Worm (Caenorhabditis elegans): ENCODE results near the gene fbxl-2.

- no peak for TF ChIP-seq sem-2 (GFP tag; optimal IDR thresholded peaks at IDR 0.05)
- no peak for TF ChIP-seq pha-4 (tag; optimal IDR thresholded peaks at IDR 0.05)
- TF ChIP-seq cnd-1 (tag; optimal IDR thresholded peaks at IDR 0.05) = no peak
- no peak for TF ChIP-seq nhr-76 (tag; optimal IDR thresholded peaks at IDR 0.05)
- no peak for TF ChIP-seq sptf-1 (tag; optimal IDR thresholded peaks at IDR 0.05)
- no peak for TF ChIP-seq unc-62 (GFP tag; optimal IDR thresholded peaks at IDR 0.05)
- TF ChIP-seq lin-13 (tag; optimal IDR thresholded peaks at IDR 0.05) = no peak
- no peak for TF ChIP-seq ces-1 (GFP tag; optimal IDR thresholded peaks at IDR 0.05)
- no peak for TF ChIP-seq nhr-237 (tag; optimal IDR thresholded peaks at IDR 0.05)
- no peak for TF ChIP-seq nhr-2 (tag; optimal IDR thresholded peaks at IDR 0.05)
- no peak for TF ChIP-seq mep-1 (tag; optimal IDR thresholded peaks at IDR 0.05)
- TF ChIP-seq lsy-2 (tag; optimal IDR thresholded peaks at IDR 0.05) = no peak
- no peak for TF ChIP-seq unc-39 (tag; optimal IDR thresholded peaks at IDR 0.05)
- TF ChIP-seq ceh-83 (GFP tag; optimal IDR thresholded peaks at IDR 0.05) = no peak
Observed at ce11 chrIII:4802707-4803106, 45.6 kb downstream of the fbxl-2 start, which contains the start of gene metl-5.

Data from whole organism, mixed stage, embryonic.